Fruit fly (Drosophila melanogaster): ENCODE data around the gene Act5C.

Act5C gene

dm6 chrX:5900146-5901093 lies at the start of gene Act5C:
Gene Act5C (plus strand): TSS chrX:5900861.
- TF ChIP-seq brk (GFP tag; optimal IDR thresholded peaks at IDR 0.05) (peak; percentile 87), sv (GFP tag; optimal IDR thresholded peaks at IDR 0.05) (peak; percentile 93), HLH106 (tag; optimal IDR thresholded peaks at IDR 0.05) (peak; percentile 97), Dif (GFP tag; optimal IDR thresholded peaks at IDR 0.05; ENCODE audit: partially characterized antibody) (peak; percentile 67), Vsx2 (GFP tag; optimal IDR thresholded peaks at IDR 0.05; ENCODE audit: partially characterized antibody) (no peak), tai (GFP tag; optimal IDR thresholded peaks at IDR 0.05) (peak; percentile 49), Abd-B (GFP tag; optimal IDR thresholded peaks at IDR 0.05) (no peak), OdsH (GFP tag; optimal IDR thresholded peaks at IDR 0.05) (peak; percentile 95), dmrt93B (GFP tag; optimal IDR thresholded peaks at IDR 0.05) (peak; percentile 93), Rel (GFP tag; optimal IDR thresholded peaks at IDR 0.05) (peak; percentile 74), Rel (tag; optimal IDR thresholded peaks at IDR 0.05) (peak; percentile 81), dl (GFP tag; optimal IDR thresholded peaks at IDR 0.05; ENCODE audit: insufficient read depth in 1 of 2, partially characterized antibody in 2 of 2) (peak in 1 of 2 experiments; percentile 1), lola (GFP tag; optimal IDR thresholded peaks at IDR 0.05) (no peak), jim (GFP tag; optimal IDR thresholded peaks at IDR 0.05) (no peak), Hr83 (GFP tag; optimal IDR thresholded peaks at IDR 0.05; ENCODE audit: poor library complexity, severe bottlenecking) (peak; percentile 66), Hr78 (GFP tag; optimal IDR thresholded peaks at IDR 0.05) (no peak), dsf (GFP tag; optimal IDR thresholded peaks at IDR 0.05; ENCODE audit: borderline replicate concordance) (peak; percentile 81), CG32264 (GFP tag; optimal IDR thresholded peaks at IDR 0.05) (peak; percentile 94), GATAd (GFP tag; optimal IDR thresholded peaks at IDR 0.05) (peak; percentile 47), h (GFP tag; optimal IDR thresholded peaks at IDR 0.05) (peak; percentile 97), fru (GFP tag; optimal IDR thresholded peaks at IDR 0.05) (peak; percentile 97), pan (optimal IDR thresholded peaks at IDR 0.05) (no peak), usp (GFP tag; optimal IDR thresholded peaks at IDR 0.05) (no peak), br (GFP tag; optimal IDR thresholded peaks at IDR 0.05) (peak; percentile 97), CG9705 (GFP tag; optimal IDR thresholded peaks at IDR 0.05) (peak; percentile 92), N (GFP tag; optimal IDR thresholded peaks at IDR 0.05) (no peak), foxo (GFP tag; optimal IDR thresholded peaks at IDR 0.05) (peak; percentile 87 to 97), Mio (GFP tag; optimal IDR thresholded peaks at IDR 0.05) (peak; percentile 78), rgr (GFP tag; optimal IDR thresholded peaks at IDR 0.05) (peak; percentile 97), Jra (GFP tag; optimal IDR thresholded peaks at IDR 0.05) (peak; percentile 75), Hnf4 (GFP tag; optimal IDR thresholded peaks at IDR 0.05) (peak; percentile 95), ey (GFP tag; optimal IDR thresholded peaks at IDR 0.05) (peak; percentile 97), Sp1 (GFP tag; optimal IDR thresholded peaks at IDR 0.05) (peak; percentile 97), Dfd (GFP tag; optimal IDR thresholded peaks at IDR 0.05) (no peak), CrebA (GFP tag; optimal IDR thresholded peaks at IDR 0.05; ENCODE audit: borderline replicate concordance) (peak; percentile 91), Myc (optimal IDR thresholded peaks at IDR 0.05) (no peak), psq (GFP tag; optimal IDR thresholded peaks at IDR 0.05) (peak; percentile 91), sage (GFP tag; optimal IDR thresholded peaks at IDR 0.05) (peak; percentile 95), woc (GFP tag; optimal IDR thresholded peaks at IDR 0.05) (peak; percentile 97)

DNA sequence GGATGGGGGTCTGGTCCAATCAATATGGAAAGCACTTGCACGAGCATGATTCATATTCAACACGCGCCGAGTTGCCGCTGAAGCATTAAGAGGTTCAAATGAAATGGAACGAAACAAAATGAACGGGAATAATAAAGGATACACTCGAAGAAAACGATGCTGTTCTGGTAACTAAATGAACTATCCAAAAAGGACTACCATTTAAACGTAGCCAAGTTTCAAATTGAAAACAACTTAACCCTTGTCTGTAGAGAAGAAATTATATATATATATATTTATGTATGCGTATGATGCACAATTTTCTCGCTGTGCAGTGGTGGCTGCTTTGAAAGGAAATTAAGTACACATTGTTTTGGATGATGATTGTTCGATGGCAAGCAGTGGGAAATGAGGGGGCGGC lies 48.0 kb upstream of the Act5C start:
- TF ChIP-seq Rel (GFP tag; optimal IDR thresholded peaks at IDR 0.05) (no peak), Rel (tag; optimal IDR thresholded peaks at IDR 0.05) (no peak), N (GFP tag; optimal IDR thresholded peaks at IDR 0.05) (no peak), Jra (GFP tag; optimal IDR thresholded peaks at IDR 0.05) (no peak), GATAd (GFP tag; optimal IDR thresholded peaks at IDR 0.05) (no peak), usp (GFP tag; optimal IDR thresholded peaks at IDR 0.05) (no peak), Myc (optimal IDR thresholded peaks at IDR 0.05) (no peak), foxo (GFP tag; optimal IDR thresholded peaks at IDR 0.05) (no peak), Sp1 (GFP tag; optimal IDR thresholded peaks at IDR 0.05) (no peak), sage (GFP tag; optimal IDR thresholded peaks at IDR 0.05) (no peak), woc (GFP tag; optimal IDR thresholded peaks at IDR 0.05) (no peak), dmrt93B (GFP tag; optimal IDR thresholded peaks at IDR 0.05) (no peak), brk (GFP tag; optimal IDR thresholded peaks at IDR 0.05) (no peak), Vsx2 (GFP tag; optimal IDR thresholded peaks at IDR 0.05; ENCODE audit: partially characterized antibody) (no peak), lola (GFP tag; optimal IDR thresholded peaks at IDR 0.05) (no peak), dsf (GFP tag; optimal IDR thresholded peaks at IDR 0.05; ENCODE audit: borderline replicate concordance) (no peak), Dif (GFP tag; optimal IDR thresholded peaks at IDR 0.05; ENCODE audit: partially characterized antibody) (no peak), jim (GFP tag; optimal IDR thresholded peaks at IDR 0.05) (no peak), h (GFP tag; optimal IDR thresholded peaks at IDR 0.05) (no peak), HLH106 (tag; optimal IDR thresholded peaks at IDR 0.05) (no peak)
